Fruit fly (Drosophila melanogaster): ENCODE measurements around the gene CG7518.

Gene CG7518

DNA sequence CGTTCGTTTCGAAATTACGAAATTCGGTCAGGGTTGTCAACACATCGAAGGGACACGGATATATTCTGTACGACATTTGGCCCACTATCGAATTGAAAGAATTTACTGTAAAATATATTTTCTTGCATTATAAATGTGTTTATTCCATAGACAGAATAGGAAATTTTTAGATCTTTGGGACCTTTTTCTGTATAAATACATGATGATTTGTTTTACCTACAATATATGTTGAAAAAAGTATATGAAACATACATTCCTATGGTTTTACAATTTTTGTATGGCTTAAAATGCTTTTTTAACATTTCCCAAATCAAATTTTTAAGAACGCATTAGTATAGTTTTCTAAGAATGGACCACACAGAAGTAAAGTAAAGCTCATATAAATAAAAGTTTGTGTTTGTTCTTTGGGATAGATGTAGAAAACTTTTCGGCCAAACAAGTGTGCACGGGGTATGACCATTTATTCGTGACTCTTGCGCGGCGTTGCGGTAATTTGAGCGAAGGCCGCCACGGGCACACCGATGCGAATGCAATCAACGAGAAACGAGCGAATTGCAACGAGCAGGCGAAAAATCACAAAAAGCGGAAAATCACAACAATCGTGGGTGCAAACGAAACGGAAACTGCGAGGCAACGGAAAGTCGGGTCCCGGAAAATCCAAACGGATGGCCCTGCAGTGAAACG, at the start of gene CG7518, which contains the start of the genes CG17327 and CG44194:
TSS of gene CG7518 (plus strand) at position 540 of the 684 bp plus-strand sequence.
TSS of gene CG17327 (minus strand) at position 177 of the 684 bp plus-strand sequence.
TSS of gene CG44194 (minus strand) at position 177 of the 684 bp plus-strand sequence.
- TF ChIP-seq psq (optimal IDR thresholded peaks at IDR 0.05) (no peak), EcR (GFP tag; optimal IDR thresholded peaks at IDR 0.05) (no peak), Dll (optimal IDR thresholded peaks at IDR 0.05) (no peak), pan (optimal IDR thresholded peaks at IDR 0.05) (no peak), CG8478 (optimal IDR thresholded peaks at IDR 0.05) (no peak), usp (GFP tag; optimal IDR thresholded peaks at IDR 0.05) (no peak)

DNA sequence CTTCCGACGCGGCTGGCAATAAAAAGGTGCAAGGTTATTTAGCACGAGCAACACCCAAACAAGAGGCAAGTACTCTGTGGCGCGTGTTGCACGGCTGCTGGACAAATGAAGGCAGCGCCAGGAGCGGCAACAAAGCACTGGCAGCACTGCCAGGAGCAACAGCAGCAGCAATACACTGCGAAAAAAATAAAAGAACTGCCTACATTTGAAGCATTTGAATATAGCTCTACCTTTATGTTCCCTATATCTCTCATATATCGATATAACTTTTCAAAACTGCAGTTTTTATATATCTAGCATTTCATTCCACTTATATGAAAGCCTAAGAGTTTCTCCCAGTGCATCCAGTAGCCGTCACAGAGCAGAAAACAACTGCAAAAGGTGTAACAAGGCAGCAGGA, 40.5 kb upstream of the CG7518 start:
- TF ChIP-seq CG8478 (optimal IDR thresholded peaks at IDR 0.05) (no peak), pan (optimal IDR thresholded peaks at IDR 0.05) (no peak), psq (optimal IDR thresholded peaks at IDR 0.05) (no peak), Dll (optimal IDR thresholded peaks at IDR 0.05) (no peak), EcR (GFP tag; optimal IDR thresholded peaks at IDR 0.05) (no peak), usp (GFP tag; optimal IDR thresholded peaks at IDR 0.05) (no peak)

DNA sequence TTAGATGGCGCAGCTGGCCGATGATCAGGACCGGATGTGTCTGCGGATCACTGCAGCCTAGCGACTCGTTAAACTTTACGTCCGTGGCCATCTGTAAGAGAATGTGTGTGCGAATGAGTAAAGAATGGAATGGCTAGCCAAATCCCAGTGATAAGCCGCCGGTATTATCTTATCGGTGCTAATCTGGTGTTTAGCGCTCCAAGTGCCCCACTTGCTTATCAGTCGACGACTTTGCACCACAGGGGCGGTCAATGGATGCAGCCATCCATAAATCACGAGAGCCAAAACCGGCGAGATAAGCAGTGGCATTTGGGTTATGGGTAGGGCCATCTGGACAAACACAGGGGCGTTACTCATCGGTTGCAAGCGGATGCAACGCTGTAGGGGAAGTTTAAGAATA, 37.7 kb upstream of the CG7518 start:
- TF ChIP-seq EcR (GFP tag; optimal IDR thresholded peaks at IDR 0.05): no peak
- TF ChIP-seq psq (optimal IDR thresholded peaks at IDR 0.05): no peak
- TF ChIP-seq CG8478 (optimal IDR thresholded peaks at IDR 0.05): no peak
- TF ChIP-seq pan (optimal IDR thresholded peaks at IDR 0.05): no peak
- no peak for TF ChIP-seq Dll (optimal IDR thresholded peaks at IDR 0.05)
- no peak for TF ChIP-seq usp (GFP tag; optimal IDR thresholded peaks at IDR 0.05)

DNA sequence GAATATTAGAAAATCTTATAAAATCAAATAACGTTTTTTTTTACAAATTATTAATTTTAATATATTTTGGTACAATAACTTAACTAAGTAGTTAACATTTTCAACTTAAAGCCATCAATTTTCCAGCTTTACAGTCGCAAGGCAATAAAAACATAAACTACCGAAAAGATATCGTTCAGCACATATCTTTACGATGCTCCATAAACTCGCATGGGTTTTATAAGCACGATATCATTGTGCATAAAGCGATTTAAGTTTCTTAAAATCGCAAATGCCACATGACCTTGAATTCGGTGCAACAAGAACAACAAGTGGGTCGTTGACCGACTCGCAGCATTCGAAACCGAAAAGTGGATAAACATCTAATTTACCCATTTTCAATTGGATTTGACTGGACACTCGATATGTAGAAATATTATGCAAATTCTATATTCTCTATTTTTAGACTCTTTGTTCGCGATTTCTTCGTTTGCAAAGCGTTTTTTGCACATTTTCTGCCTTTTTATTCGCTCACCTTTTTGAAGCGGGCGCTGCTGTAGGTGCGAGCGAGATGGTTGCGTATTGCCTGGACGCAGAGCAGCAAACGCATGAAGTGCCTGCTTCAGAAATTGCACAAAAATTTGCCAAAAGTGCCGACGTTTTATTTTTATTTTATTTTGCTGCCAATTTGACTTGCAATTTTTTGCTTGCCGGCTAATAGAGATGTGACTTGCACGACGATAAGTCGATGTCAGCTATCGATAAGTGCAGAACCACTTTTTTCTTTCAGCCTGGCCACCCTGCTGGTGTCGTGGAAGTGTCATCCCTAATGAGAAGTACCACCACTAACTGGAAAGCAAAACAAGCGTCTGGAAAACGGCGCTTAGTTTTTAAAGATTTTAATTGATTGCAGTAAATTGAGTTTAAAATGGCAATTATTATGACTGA, 36.7 kb upstream of the CG7518 start, which contains the start of gene Spc25:
TSS of gene Spc25 (plus strand) at position 817 of the 927 bp plus-strand sequence.
- no peak for TF ChIP-seq Dll (optimal IDR thresholded peaks at IDR 0.05)
- TF ChIP-seq EcR (GFP tag; optimal IDR thresholded peaks at IDR 0.05): peak; percentile 54 to 84

DNA sequence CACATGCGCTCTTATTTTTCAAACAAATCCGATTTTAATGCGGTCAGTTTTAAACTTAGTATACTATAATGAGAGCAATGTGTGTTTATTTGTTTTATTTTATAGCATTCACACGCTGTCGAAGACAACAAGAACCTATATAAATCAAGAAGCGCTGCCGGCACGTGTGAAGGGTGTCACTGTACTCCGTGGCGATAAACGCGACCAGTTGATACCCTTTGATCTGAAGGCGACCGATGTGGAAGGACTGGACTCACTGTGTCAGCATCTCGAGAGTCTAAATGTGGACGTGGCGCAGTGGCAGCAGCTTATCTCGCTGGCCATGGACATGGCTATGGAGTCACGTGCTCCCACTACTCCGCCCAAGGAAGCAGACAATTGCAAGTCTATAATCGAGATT, 35.3 kb upstream of the CG7518 start:
- TF ChIP-seq CG8478 (optimal IDR thresholded peaks at IDR 0.05) (no peak), pan (optimal IDR thresholded peaks at IDR 0.05) (no peak), usp (GFP tag; optimal IDR thresholded peaks at IDR 0.05) (no peak), EcR (GFP tag; optimal IDR thresholded peaks at IDR 0.05) (no peak), Dll (optimal IDR thresholded peaks at IDR 0.05) (no peak), psq (optimal IDR thresholded peaks at IDR 0.05) (no peak)

DNA sequence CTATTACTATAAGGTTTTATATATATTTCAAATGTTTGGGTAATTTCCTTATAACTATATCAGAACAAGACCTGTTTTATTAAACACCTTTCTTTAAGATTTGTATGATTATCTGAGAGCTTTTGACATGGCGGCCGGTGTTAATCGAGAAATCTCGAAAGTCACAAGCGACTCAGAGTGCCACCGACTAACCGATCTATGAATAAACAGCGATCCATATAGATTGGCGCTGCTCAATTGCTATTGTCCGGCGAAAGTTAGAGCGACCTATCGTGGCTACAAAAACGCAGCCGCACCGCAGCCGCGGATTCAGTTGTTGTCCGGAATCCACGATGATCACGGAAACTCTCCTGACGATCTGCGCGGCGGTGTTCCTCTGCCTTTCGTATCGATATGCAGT, 34.4 kb upstream of the CG7518 start, which contains the start of gene Cyp304a1:
TSS of gene Cyp304a1 (plus strand) at position 301 of the 400 bp plus-strand sequence.
- TF ChIP-seq EcR (GFP tag; optimal IDR thresholded peaks at IDR 0.05): no peak
- TF ChIP-seq Dll (optimal IDR thresholded peaks at IDR 0.05): no peak
- TF ChIP-seq usp (GFP tag; optimal IDR thresholded peaks at IDR 0.05): no peak

DNA sequence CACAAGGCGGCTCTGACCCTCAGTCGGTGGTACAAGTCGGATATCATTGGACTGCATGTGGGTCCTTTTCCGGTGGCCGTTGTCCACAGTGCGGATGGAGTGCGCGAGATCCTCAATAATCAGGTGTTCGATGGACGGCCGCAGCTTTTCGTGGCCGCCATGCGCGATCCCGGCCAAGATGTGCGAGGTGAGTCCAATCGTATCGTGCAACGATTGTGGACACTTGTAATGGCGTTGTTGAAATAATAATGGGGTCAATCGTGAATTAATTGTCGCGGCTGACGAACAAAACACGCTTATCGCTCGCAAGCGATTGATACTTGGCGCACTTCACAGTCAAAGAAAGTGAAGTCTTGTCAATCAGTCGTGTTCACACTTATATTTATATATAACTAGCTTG, 33.8 kb upstream of the CG7518 start:
- TF ChIP-seq psq (optimal IDR thresholded peaks at IDR 0.05) (no peak), usp (GFP tag; optimal IDR thresholded peaks at IDR 0.05) (no peak), EcR (GFP tag; optimal IDR thresholded peaks at IDR 0.05) (no peak), pan (optimal IDR thresholded peaks at IDR 0.05) (no peak), CG8478 (optimal IDR thresholded peaks at IDR 0.05) (no peak), Dll (optimal IDR thresholded peaks at IDR 0.05) (no peak)

DNA sequence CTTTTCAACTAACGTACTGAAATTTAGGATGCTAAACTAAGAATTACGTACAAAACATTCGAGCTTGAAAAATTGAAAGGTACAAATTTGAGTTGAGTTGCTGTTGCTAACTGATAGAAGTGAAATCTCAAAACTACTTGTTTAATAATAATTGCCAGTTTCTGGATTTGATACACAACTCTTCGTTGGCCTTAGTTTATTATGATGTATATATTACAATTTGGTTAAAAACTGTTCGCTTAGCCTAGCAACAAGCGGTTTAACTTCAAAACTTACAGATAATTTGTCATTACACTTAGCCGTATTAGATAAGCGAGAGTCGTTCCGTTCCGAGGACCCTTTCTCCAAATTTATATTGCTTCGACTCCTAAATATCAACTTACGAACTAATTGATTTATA, 30.3 kb upstream of the CG7518 start, which contains the start of the genes CG14384 and grsm:
TSS of gene CG14384 (minus strand) at position 101 of the 400 bp plus-strand sequence.
TSS of gene grsm (minus strand) at position 101 of the 400 bp plus-strand sequence.
- TF ChIP-seq EcR (GFP tag; optimal IDR thresholded peaks at IDR 0.05) (no peak), pan (optimal IDR thresholded peaks at IDR 0.05) (no peak), Dll (optimal IDR thresholded peaks at IDR 0.05) (no peak), psq (optimal IDR thresholded peaks at IDR 0.05) (no peak), usp (GFP tag; optimal IDR thresholded peaks at IDR 0.05) (no peak), CG8478 (optimal IDR thresholded peaks at IDR 0.05) (no peak)

DNA sequence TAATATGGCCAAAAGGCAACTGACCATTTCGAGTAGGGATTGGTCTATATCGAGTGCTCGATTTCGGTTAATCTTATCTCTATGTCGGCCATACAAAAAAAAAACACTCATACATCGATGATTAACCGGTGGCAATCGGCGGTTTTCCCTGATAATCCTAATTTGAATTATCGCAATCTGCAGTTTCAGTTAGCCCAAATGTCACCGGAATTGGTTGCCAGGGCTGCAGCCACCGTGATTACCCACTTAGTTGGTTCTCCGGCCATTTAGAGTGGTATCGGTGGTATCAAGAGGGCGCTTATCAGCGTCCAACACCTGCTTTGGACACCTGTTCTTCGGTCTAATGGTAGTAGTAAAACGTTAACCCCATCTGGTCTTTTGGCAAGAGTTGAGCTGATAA, 25.8 kb upstream of the CG7518 start:
- TF ChIP-seq psq (optimal IDR thresholded peaks at IDR 0.05): no peak
- no peak for TF ChIP-seq usp (GFP tag; optimal IDR thresholded peaks at IDR 0.05)
- TF ChIP-seq EcR (GFP tag; optimal IDR thresholded peaks at IDR 0.05): no peak
- TF ChIP-seq Dll (optimal IDR thresholded peaks at IDR 0.05): no peak
- TF ChIP-seq pan (optimal IDR thresholded peaks at IDR 0.05): no peak
- no peak for TF ChIP-seq CG8478 (optimal IDR thresholded peaks at IDR 0.05)

DNA sequence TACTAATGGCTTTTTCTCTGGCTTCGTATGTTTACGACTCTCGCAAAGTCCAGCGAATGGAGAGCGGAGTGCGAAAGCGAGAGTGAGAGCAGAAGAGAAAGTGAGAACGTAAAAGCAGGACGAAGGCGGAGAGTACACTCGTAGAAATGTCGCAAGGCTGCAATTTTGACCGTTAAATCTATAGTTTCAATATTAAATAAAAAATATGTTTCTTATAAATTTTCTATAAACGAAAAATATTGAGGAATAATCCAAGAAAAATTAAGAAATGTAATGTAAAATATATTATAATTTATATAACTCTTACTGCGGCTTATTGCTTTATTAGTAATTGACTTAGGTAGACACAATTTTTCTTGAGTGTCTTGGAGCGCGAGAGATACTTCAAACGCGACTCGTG, 23.4 kb upstream of the CG7518 start:
- no peak for TF ChIP-seq usp (GFP tag; optimal IDR thresholded peaks at IDR 0.05)
- TF ChIP-seq Dll (optimal IDR thresholded peaks at IDR 0.05): no peak
- TF ChIP-seq psq (optimal IDR thresholded peaks at IDR 0.05): no peak
- no peak for TF ChIP-seq EcR (GFP tag; optimal IDR thresholded peaks at IDR 0.05)
- TF ChIP-seq CG8478 (optimal IDR thresholded peaks at IDR 0.05): no peak
- no peak for TF ChIP-seq pan (optimal IDR thresholded peaks at IDR 0.05)

DNA sequence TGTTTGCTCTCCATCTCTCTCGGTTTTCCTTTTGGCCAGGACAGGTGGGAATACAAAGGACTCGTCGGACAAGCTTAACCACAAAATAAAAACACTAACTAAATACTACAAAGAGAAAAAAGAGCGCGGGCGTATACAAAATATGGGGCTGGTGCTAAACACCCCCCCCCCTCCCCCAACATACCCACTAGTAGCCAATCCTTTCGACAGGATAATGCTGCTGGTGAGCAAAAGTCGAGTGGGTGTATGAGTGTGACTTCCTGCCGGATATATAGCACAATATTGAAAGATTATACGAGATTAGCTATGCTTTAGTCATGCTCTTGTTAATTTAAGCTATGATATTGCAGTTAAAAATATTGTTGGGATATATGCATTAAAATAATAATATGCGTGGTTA, 22.7 kb upstream of the CG7518 start:
- TF ChIP-seq Dll (optimal IDR thresholded peaks at IDR 0.05) (no peak), usp (GFP tag; optimal IDR thresholded peaks at IDR 0.05) (no peak), psq (optimal IDR thresholded peaks at IDR 0.05) (no peak), pan (optimal IDR thresholded peaks at IDR 0.05) (no peak), CG8478 (optimal IDR thresholded peaks at IDR 0.05) (no peak), EcR (GFP tag; optimal IDR thresholded peaks at IDR 0.05) (no peak)
